Worm (Caenorhabditis elegans): Measurements from ENCODE around the gene srx-125.

- TF ChIP-seq tab-1 (GFP tag; IDR thresholded peaks at IDR 0.05) (no peak), ztf-23 (GFP tag; IDR thresholded peaks at IDR 0.05) (no peak), ztf-29 (GFP tag; IDR thresholded peaks at IDR 0.05) (no peak), cog-1 (tag; optimal IDR thresholded peaks at IDR 0.05) (no peak)
Measured at ce11 chrV:13339633-13340290, 27.4 kb upstream of the srx-125 start, which contains the start of the genes str-4 and lgc-48.

All from whole organism, midembryonic.